Worm (Caenorhabditis elegans): Measurements from ENCODE around the gene T01C8.3.

ce11 chrX:16752196-16752595 lies 30.8 kb downstream of the T01C8.3 start:
- TF ChIP-seq W03F9.2 (tag; optimal IDR thresholded peaks at IDR 0.05) (no peak), dao-5 (tag; optimal IDR thresholded peaks at IDR 0.05) (no peak)

Measured in whole organism, L4/young adult.